Fruit fly (Drosophila melanogaster): ENCODE results near the gene AkhR.

Gene AkhR

DNA sequence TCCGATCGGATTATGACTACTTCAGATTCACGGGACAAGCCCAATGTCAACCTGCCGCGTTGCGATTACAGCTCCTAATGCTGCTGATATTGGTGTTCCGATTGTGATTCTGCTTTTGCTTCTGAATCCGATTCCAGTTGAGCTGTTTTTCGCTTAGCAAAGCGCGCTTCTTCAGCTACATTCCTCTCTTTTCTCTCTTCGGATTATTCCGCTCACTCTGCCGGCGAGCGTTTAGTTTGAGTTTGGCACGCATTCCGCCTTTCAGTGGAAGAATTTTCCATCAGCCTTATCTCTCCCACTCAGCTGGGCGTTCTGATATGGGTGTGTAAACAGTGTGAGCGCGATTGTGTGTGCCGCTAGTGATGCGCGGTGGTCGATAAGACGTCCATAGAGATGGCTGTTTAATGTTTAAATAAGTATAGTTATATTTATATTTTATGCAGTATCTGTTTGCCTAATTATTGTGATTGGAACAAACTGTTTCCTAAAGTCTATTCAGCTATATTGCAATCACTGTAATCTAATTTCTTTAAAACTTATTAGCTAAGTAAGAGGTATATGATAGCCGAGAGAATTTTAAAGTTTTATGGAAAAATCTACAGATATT lies 48.2 kb downstream of the AkhR start, which contains the start of gene Galt (continued):
- no peak for TF ChIP-seq peb (GFP tag; IDR thresholded peaks at IDR 0.05)
- no peak for TF ChIP-seq tll (GFP tag; optimal IDR thresholded peaks at IDR 0.05)
- peak; percentile 35; the same call in 1 of the 2 replicates for TF ChIP-seq ranshi (GFP tag; IDR thresholded peaks at IDR 0.05)
- TF ChIP-seq cwo (GFP tag; optimal IDR thresholded peaks at IDR 0.05), result peak; percentile 38
- TF ChIP-seq ase (GFP tag; IDR thresholded peaks at IDR 0.05), result no peak
- TF ChIP-seq ewg (GFP tag; optimal IDR thresholded peaks at IDR 0.05), result no peak
- TF ChIP-seq klu (GFP tag; IDR thresholded peaks at IDR 0.05), result no peak
- no peak for TF ChIP-seq CG1602 (GFP tag; optimal IDR thresholded peaks at IDR 0.05)
- peak; percentile 68 for TF ChIP-seq CG15514 (GFP tag; optimal IDR thresholded peaks at IDR 0.05)
- no peak for TF ChIP-seq Tbp (GFP tag; optimal IDR thresholded peaks at IDR 0.05)
- peak; percentile 22 for TF ChIP-seq CG13775 (GFP tag; optimal IDR thresholded peaks at IDR 0.05)
- peak; percentile 4 for TF ChIP-seq Dek (tag; optimal IDR thresholded peaks at IDR 0.05)
- no peak for TF ChIP-seq Hey (tag; optimal IDR thresholded peaks at IDR 0.05)
- no peak for TF ChIP-seq CG12104 (GFP tag; optimal IDR thresholded peaks at IDR 0.05)
- TF ChIP-seq CG6654 (GFP tag; optimal IDR thresholded peaks at IDR 0.05), result no peak
- TF ChIP-seq Mad (GFP tag; optimal IDR thresholded peaks at IDR 0.05), result no peak
- TF ChIP-seq CG8359 (GFP tag; optimal IDR thresholded peaks at IDR 0.05; ENCODE audit: borderline replicate concordance), result no peak
- TF ChIP-seq CG2199 (GFP tag; IDR thresholded peaks at IDR 0.05), result no peak
- TF ChIP-seq bcd (GFP tag; optimal IDR thresholded peaks at IDR 0.05), result peak; percentile 13
- TF ChIP-seq NfI (GFP tag; optimal IDR thresholded peaks at IDR 0.05), result peak; percentile 20
- peak; percentile 52; the same call in 1 of the 2 replicates for TF ChIP-seq inv (GFP tag; IDR thresholded peaks at IDR 0.05; ENCODE audit: partially characterized antibody)
- TF ChIP-seq CG7963 (GFP tag; IDR thresholded peaks at IDR 0.05; ENCODE audit: partially characterized antibody), result peak; percentile 61; the same call in 1 of the 3 replicates
- TF ChIP-seq hb (GFP tag; IDR thresholded peaks at IDR 0.05; ENCODE audit: partially characterized antibody), result peak; percentile 76
- TF ChIP-seq Ada2b (GFP tag; IDR thresholded peaks at IDR 0.05), result peak; percentile 21; the same call in 1 of the 2 replicates
- peak; percentile 21; the same call in 1 of the 2 replicates for TF ChIP-seq CG6272 (GFP tag; IDR thresholded peaks at IDR 0.05)
- TF ChIP-seq CG30020 (tag; optimal IDR thresholded peaks at IDR 0.05), result no peak
- TF ChIP-seq CG1024 (GFP tag; IDR thresholded peaks at IDR 0.05), result no peak
- TF ChIP-seq CG12391 (tag; optimal IDR thresholded peaks at IDR 0.05), result peak; percentile 58
- no peak for TF ChIP-seq twi (tag; optimal IDR thresholded peaks at IDR 0.05)
- peak; percentile 42 for TF ChIP-seq lilli (GFP tag; optimal IDR thresholded peaks at IDR 0.05)
- TF ChIP-seq CG31365 (tag; optimal IDR thresholded peaks at IDR 0.05), result no peak
- peak; percentile 86 for TF ChIP-seq nerfin-2 (GFP tag; IDR thresholded peaks at IDR 0.05; ENCODE audit: partially characterized antibody)
- TF ChIP-seq CG14710 (tag; optimal IDR thresholded peaks at IDR 0.05), result peak; percentile 68
- TF ChIP-seq vvl (GFP tag; IDR thresholded peaks at IDR 0.05), result peak; percentile 51; the same call in 1 of the 2 replicates
- TF ChIP-seq prd (optimal IDR thresholded peaks at IDR 0.05), result no peak
- TF ChIP-seq prd (GFP tag; IDR thresholded peaks at IDR 0.05), result 0 out of 3 replicates have a peak, but pooled peaks have one; percentile 36
- no peak for TF ChIP-seq dimm (GFP tag; IDR thresholded peaks at IDR 0.05)
- peak; percentile 33 for TF ChIP-seq pzg (GFP tag; optimal IDR thresholded peaks at IDR 0.05)
- TF ChIP-seq Doc2 (GFP tag; IDR thresholded peaks at IDR 0.05), result no peak
- TF ChIP-seq cas (GFP tag; IDR thresholded peaks at IDR 0.05), result no peak
- TF ChIP-seq sug (tag; optimal IDR thresholded peaks at IDR 0.05), result peak; percentile 79
- TF ChIP-seq Chrac-16 (GFP tag; optimal IDR thresholded peaks at IDR 0.05), result no peak
- TF ChIP-seq insv (GFP tag; optimal IDR thresholded peaks at IDR 0.05), result peak in 1 of 2 experiments; percentile 57
- TF ChIP-seq CG2712 (tag; optimal IDR thresholded peaks at IDR 0.05), result peak; percentile 69
- peak; percentile 39 for TF ChIP-seq CG4328 (GFP tag; optimal IDR thresholded peaks at IDR 0.05)
- TF ChIP-seq CG10959 (GFP tag; IDR thresholded peaks at IDR 0.05), result no peak
- TF ChIP-seq so (GFP tag; IDR thresholded peaks at IDR 0.05), result no peak
- TF ChIP-seq CG12659 (GFP tag; optimal IDR thresholded peaks at IDR 0.05), result peak; percentile 46
- no peak for TF ChIP-seq gsb (GFP tag; IDR thresholded peaks at IDR 0.05)
- TF ChIP-seq CG10321 (GFP tag; IDR thresholded peaks at IDR 0.05), result no peak

Measured in whole organism, embryonic.